Fruit fly (Drosophila melanogaster) whole organism, embryonic: Measurements from ENCODE around the gene CG15185.

Source experiments
- ATbp ChIP-seq: fragments of 200-800 bp; sonication (Bioruptor generic); optimal IDR thresholded peaks from 2 replicates; lab custom pipeline; 2017; ENCODE audit warnings: missing biosample characterization, mild to moderate bottlenecking, missing genetic modification characterization, missing genetic modification reagents
- Abd-B ChIP-seq: fragments of 200-800 bp; sonication (Bioruptor generic); optimal IDR thresholded peaks from 2 replicates; lab custom pipeline; 2018; ENCODE audit warnings: missing biosample characterization, mild to moderate bottlenecking, missing genetic modification characterization, moderate library complexity
- Atf6 ChIP-seq: fragments of 200-800 bp; sonication (Bioruptor generic); IDR thresholded peaks from 2 replicates; pipeline ENCODE4 v1.3.6; 2022; ENCODE audit warnings: missing biosample characterization, missing genetic modification characterization
- Awh ChIP-seq: fragments of 200-800 bp; sonication (Bioruptor generic); IDR thresholded peaks from 2 replicates; pipeline ENCODE4, ENCODE4 v1.3.6; 2022; ENCODE audit warnings: missing biosample characterization, missing genetic modification characterization
- Bdp1 ChIP-seq: fragments of 200-800 bp; sonication (Bioruptor generic); optimal IDR thresholded peaks from 3 replicates; lab custom pipeline; 2016; ENCODE audit warnings: missing biosample characterization, missing genetic modification characterization
- CG10209 ChIP-seq: fragments of 200-800 bp; sonication (Bioruptor generic); optimal IDR thresholded peaks from 3 replicates; lab custom pipeline; 2017; ENCODE audit warnings: missing biosample characterization, mild to moderate bottlenecking, missing genetic modification characterization, missing genetic modification reagents
- CG10654 ChIP-seq: fragments of 200-800 bp; sonication (Bioruptor generic); optimal IDR thresholded peaks from 2 replicates; lab custom pipeline; 2016; ENCODE audit warnings: missing biosample characterization, missing genetic modification characterization
- CG12942 ChIP-seq: fragments of 200-800 bp; sonication (Bioruptor generic); optimal IDR thresholded peaks from 3 replicates; lab custom pipeline; 2016; ENCODE audit warnings: missing biosample characterization, missing genetic modification characterization
- CG13287 ChIP-seq: fragments of 200-800 bp; sonication (Bioruptor generic); IDR thresholded peaks from 2 replicates; pipeline ENCODE4 v1.3.6; 2022; ENCODE audit warnings: missing biosample characterization, missing genetic modification characterization; ENCODE audit not compliant: partially characterized antibody
- CG1529 ChIP-seq: fragments of 200-800 bp; sonication (Bioruptor generic); optimal IDR thresholded peaks from 3 replicates; lab custom pipeline; 2018; ENCODE audit warnings: missing biosample characterization, missing genetic modification characterization
- CG16813 ChIP-seq: fragments of 200-800 bp; sonication (Bioruptor generic); IDR thresholded peaks from 3 replicates; pipeline ENCODE4 v1.3.6; 2022; ENCODE audit warnings: missing biosample characterization, missing genetic modification characterization; ENCODE audit not compliant: partially characterized antibody
- CG17359 ChIP-seq: fragments of 200-800 bp; sonication (Bioruptor generic); optimal IDR thresholded peaks from 3 replicates; lab custom pipeline; 2018; ENCODE audit warnings: missing biosample characterization, mild to moderate bottlenecking, missing genetic modification characterization, moderate library complexity
- CG17802 ChIP-seq: fragments of 200-800 bp; sonication (Bioruptor generic); optimal IDR thresholded peaks from 2 replicates; lab custom pipeline; 2018; ENCODE audit warnings: missing biosample characterization, mild to moderate bottlenecking, missing genetic modification characterization, moderate library complexity
- CG2889 ChIP-seq: fragments of 200-800 bp; sonication (Bioruptor generic); IDR thresholded peaks from 3 replicates; pipeline ENCODE4 v1.3.6; 2022; ENCODE audit warnings: missing biosample characterization, missing genetic modification characterization
- CG34224 ChIP-seq: fragments of 200-800 bp; sonication (Bioruptor generic); IDR thresholded peaks from 3 replicates; pipeline ENCODE4 v1.3.6; 2022; ENCODE audit warnings: missing biosample characterization, missing genetic modification characterization; ENCODE audit not compliant: partially characterized antibody
- CG4328 ChIP-seq: fragments of 200-800 bp; sonication (Bioruptor generic); optimal IDR thresholded peaks from 3 replicates; lab custom pipeline; 2017; ENCODE audit warnings: missing biosample characterization, missing genetic modification reagents, missing genetic modification characterization
- CG6791 ChIP-seq: fragments of 200-800 bp; sonication (Bioruptor generic); IDR thresholded peaks from 3 replicates; pipeline ENCODE4 v1.3.6; 2022; ENCODE audit warnings: missing biosample characterization, missing genetic modification characterization; ENCODE audit not compliant: partially characterized antibody
- CG9797 ChIP-seq: fragments of 200-800 bp; sonication (Bioruptor generic); optimal IDR thresholded peaks from 3 replicates; lab custom pipeline; 2018; ENCODE audit warnings: missing biosample characterization, mild to moderate bottlenecking, missing genetic modification characterization
- Chrac-16 ChIP-seq: fragments of 200-800 bp; sonication (Bioruptor generic); optimal IDR thresholded peaks from 3 replicates; lab custom pipeline; 2016; ENCODE audit warnings: missing biosample characterization, missing genetic modification characterization
- CkIIα-i1 ChIP-seq: fragments of 200-800 bp; sonication (Bioruptor generic); IDR thresholded peaks from 2 replicates; pipeline ENCODE4 v1.3.6; 2022; ENCODE audit warnings: missing biosample characterization, missing genetic modification characterization
- D19A ChIP-seq: fragments of 200-800 bp; optimal IDR thresholded peaks from 3 replicates; lab custom pipeline; 2019; ENCODE audit warnings: missing biosample characterization, mild to moderate bottlenecking, missing genetic modification characterization, moderate library complexity
- Dp ChIP-seq: fragments of 200-800 bp; sonication (Bioruptor generic); optimal IDR thresholded peaks from 2 replicates; lab custom pipeline; 2018; ENCODE audit warnings: missing biosample characterization, mild to moderate bottlenecking, missing genetic modification characterization, moderate library complexity
- HLH4C ChIP-seq: fragments of 200-800 bp; sonication (Bioruptor generic); IDR thresholded peaks from 3 replicates; pipeline ENCODE4 v1.3.6; 2022; ENCODE audit warnings: missing biosample characterization, missing genetic modification characterization; ENCODE audit not compliant: partially characterized antibody
- Kr ChIP-seq: fragments of 200-800 bp; sonication (Bioruptor generic); optimal IDR thresholded peaks from 2 replicates; lab custom pipeline; 2017; ENCODE audit warnings: missing biosample characterization, mild to moderate bottlenecking, missing genetic modification characterization
- MBD-R2 ChIP-seq: fragments of 200-800 bp; sonication (Bioruptor generic); IDR thresholded peaks from 2 replicates; pipeline ENCODE4 v1.3.6; 2022; ENCODE audit warnings: missing biosample characterization, missing genetic modification characterization
- Mad ChIP-seq: fragments of 200-800 bp; sonication (Bioruptor generic); optimal IDR thresholded peaks from 2 replicates; lab custom pipeline; 2016; ENCODE audit warnings: missing biosample characterization, missing genetic modification characterization
- Nf-YA ChIP-seq: fragments of 200-800 bp; sonication (Bioruptor generic); IDR thresholded peaks from 2 replicates; pipeline ENCODE4 v1.3.6; 2022; ENCODE audit warnings: missing biosample characterization, missing genetic modification characterization
- Nf-YB ChIP-seq: fragments of 200-800 bp; sonication (Bioruptor generic); optimal IDR thresholded peaks from 3 replicates; lab custom pipeline; 2019; ENCODE audit warnings: missing biosample characterization, mild to moderate bottlenecking, missing genetic modification characterization, moderate library complexity
- Optix ChIP-seq: fragments of 200-800 bp; sonication (Bioruptor generic); IDR thresholded peaks from 3 replicates; pipeline ENCODE4 v1.3.6; 2022; ENCODE audit warnings: missing biosample characterization, missing genetic modification characterization
- Rfx ChIP-seq: fragments of 200-800 bp; sonication (Bioruptor generic); IDR thresholded peaks from 2 replicates; pipeline ENCODE4 v1.3.6; 2022; ENCODE audit warnings: missing biosample characterization, missing genetic modification characterization
- Tbp ChIP-seq: fragments of >200 bp; optimal IDR thresholded peaks from 2 replicates; lab custom pipeline; 2018; ENCODE audit warnings: missing biosample characterization, missing genetic modification characterization
- ab ChIP-seq: fragments of 200-800 bp; sonication (Bioruptor generic); optimal IDR thresholded peaks from 2 replicates; lab custom pipeline; 2016; ENCODE audit warnings: missing biosample characterization, missing genetic modification characterization
- amos ChIP-seq: fragments of 200-800 bp; sonication (Bioruptor generic); IDR thresholded peaks from 2 replicates; pipeline ENCODE4 v1.3.6; 2022; ENCODE audit warnings: missing biosample characterization, missing genetic modification characterization; ENCODE audit not compliant: partially characterized antibody
- ase ChIP-seq: fragments of 200-800 bp; sonication (Bioruptor generic); IDR thresholded peaks from 3 replicates; pipeline ENCODE4 v1.3.6; 2022; ENCODE audit warnings: missing biosample characterization, missing genetic modification characterization
- btn ChIP-seq: fragments of 200-800 bp; sonication (Bioruptor generic); optimal IDR thresholded peaks from 2 replicates; lab custom pipeline; 2016; ENCODE audit warnings: missing biosample characterization, missing genetic modification characterization
- caup ChIP-seq: fragments of 200-800 bp; sonication (Bioruptor generic); optimal IDR thresholded peaks from 3 replicates; lab custom pipeline; 2017; ENCODE audit warnings: missing biosample characterization, mild to moderate bottlenecking, missing genetic modification characterization, moderate library complexity; ENCODE audit not compliant: severe bottlenecking
- chm ChIP-seq: fragments of 200-800 bp; sonication (Bioruptor generic); IDR thresholded peaks from 2 replicates; pipeline ENCODE4 v1.3.6; 2022; ENCODE audit warnings: missing biosample characterization, missing genetic modification characterization
- gcm2 ChIP-seq: fragments of 200-800 bp; sonication (Bioruptor generic); optimal IDR thresholded peaks from 2 replicates; lab custom pipeline; 2016; ENCODE audit warnings: missing biosample characterization, missing genetic modification characterization
- ind ChIP-seq: fragments of 200-800 bp; sonication (Bioruptor generic); optimal IDR thresholded peaks from 3 replicates; lab custom pipeline; 2016; ENCODE audit warnings: missing biosample characterization, missing genetic modification characterization
- jumu ChIP-seq: fragments of 200-800 bp; sonication (Bioruptor generic); optimal IDR thresholded peaks from 3 replicates; lab custom pipeline; 2016; ENCODE audit warnings: missing biosample characterization, missing genetic modification characterization
- oc ChIP-seq: fragments of 200-800 bp; sonication (Bioruptor generic); optimal IDR thresholded peaks from 2 replicates; lab custom pipeline; 2018; ENCODE audit warnings: missing biosample characterization, mild to moderate bottlenecking, missing genetic modification characterization, moderate library complexity
- peb ChIP-seq: fragments of 200-800 bp; sonication (Bioruptor generic); IDR thresholded peaks from 2 replicates; pipeline ENCODE4 v1.3.6; 2022; ENCODE audit warnings: missing biosample characterization, missing genetic modification characterization
- sens-2 ChIP-seq: fragments of 200-800 bp; sonication (Bioruptor generic); IDR thresholded peaks from 2 replicates; pipeline ENCODE4 v1.3.6; 2022; ENCODE audit warnings: missing biosample characterization, missing genetic modification characterization
- shn ChIP-seq: fragments of 200-800 bp; sonication (Bioruptor generic); optimal IDR thresholded peaks from 3 replicates; lab custom pipeline; 2016; ENCODE audit warnings: missing biosample characterization, missing genetic modification characterization
- slp2 ChIP-seq: fragments of 200-800 bp; sonication (Bioruptor generic); optimal IDR thresholded peaks from 2 replicates; lab custom pipeline; 2016; ENCODE audit warnings: missing biosample characterization, missing genetic modification characterization
- tup ChIP-seq: fragments of 200-800 bp; sonication (Bioruptor generic); optimal IDR thresholded peaks from 2 replicates; lab custom pipeline; 2016; ENCODE audit warnings: missing biosample characterization, mild to moderate bottlenecking, missing genetic modification characterization, moderate library complexity
- wek ChIP-seq: fragments of 200-800 bp; sonication (Bioruptor generic); optimal IDR thresholded peaks from 3 replicates; lab custom pipeline; 2018; ENCODE audit warnings: missing biosample characterization, mild to moderate bottlenecking, missing genetic modification characterization, moderate library complexity
- yki ChIP-seq: fragments of >200 bp; optimal IDR thresholded peaks from 3 replicates; lab custom pipeline; 2018
- zf30C ChIP-seq: fragments of 200-800 bp; sonication (Bioruptor generic); optimal IDR thresholded peaks from 3 replicates; lab custom pipeline; 2018; ENCODE audit warnings: missing biosample characterization, mild to moderate bottlenecking, missing genetic modification characterization

The CG15185 gene

DNA sequence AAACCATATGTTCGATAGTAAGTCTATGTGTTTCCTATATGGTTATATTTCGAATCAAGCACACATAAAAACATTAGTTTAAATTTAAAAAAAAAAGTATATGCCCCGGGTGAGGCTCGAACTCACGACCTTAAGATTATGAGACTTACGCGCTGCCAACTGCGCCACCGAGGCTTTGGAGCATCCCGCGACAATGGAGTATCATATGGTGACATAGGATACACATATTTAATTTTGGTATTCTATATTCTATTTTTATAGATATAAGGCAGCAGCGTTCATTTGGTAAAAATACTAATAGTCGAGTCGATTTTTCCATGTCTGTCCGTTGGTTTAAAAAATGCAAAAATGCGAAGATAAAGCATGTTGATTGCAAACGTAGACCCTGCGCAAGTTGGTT, 31.4 kb upstream of the CG15185 start:
- peak; percentile 76 for TF ChIP-seq CG6791 (GFP tag; lab: Robert Waterston, UW)
- TF ChIP-seq Bdp1 (GFP tag; lab: Kevin White, UChicago): peak; percentile 82
- peak; percentile 52; the same call in 1 of the 2 replicates for TF ChIP-seq amos (GFP tag; lab: Robert Waterston, UW)
- TF ChIP-seq zf30C (GFP tag; lab: Kevin White, UChicago): no peak
- no peak for TF ChIP-seq CG13287 (GFP tag; lab: Robert Waterston, UW)
- 0 out of 3 replicates have a peak, but pooled peaks have one; percentile 35 for TF ChIP-seq CG16813 (GFP tag; lab: Robert Waterston, UW)
- TF ChIP-seq, all 482 proteins: peak for 4

DNA sequence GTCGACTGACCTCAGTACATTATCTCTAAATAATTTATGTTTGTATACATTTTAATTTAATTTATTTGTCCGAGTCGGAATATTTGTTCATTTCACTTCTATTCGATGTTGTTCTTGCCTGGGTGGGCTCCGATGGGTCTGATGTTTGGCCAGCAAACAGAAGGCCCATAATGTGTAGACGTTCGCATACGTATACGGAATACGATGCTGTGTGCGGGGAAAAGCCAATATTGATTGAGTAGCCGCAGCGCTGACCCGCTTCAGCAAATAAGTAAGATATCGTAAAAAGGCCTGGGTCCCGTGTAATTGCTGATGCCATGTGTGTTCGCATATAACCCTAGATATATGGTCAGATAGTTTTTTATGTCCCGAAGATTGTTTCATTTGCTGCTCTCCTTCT, 22.9 kb upstream of the CG15185 start:
- TF ChIP-seq peb: no peak
- TF ChIP-seq Tbp (GFP tag; lab: Kevin White, UChicago): no peak
- peak; percentile 37 for TF ChIP-seq CG10654
- peak; percentile 15 for TF ChIP-seq jumu (GFP tag; lab: Kevin White, UChicago)
- TF ChIP-seq CG1529: peak; percentile 59
- TF ChIP-seq CG9797 (GFP tag; lab: Kevin White, UChicago): no peak
- no peak for TF ChIP-seq Abd-B
- no peak for TF ChIP-seq gcm2
- no peak for TF ChIP-seq Rfx (GFP tag; lab: Robert Waterston, UW)
- no peak for TF ChIP-seq D19A (tag; lab: Kevin White, UChicago)
- TF ChIP-seq wek (GFP tag; lab: Kevin White, UChicago): peak; percentile 68
- peak; percentile 63; the same call in 1 of the 2 replicates for TF ChIP-seq Awh (GFP tag; lab: Robert Waterston, UW)
- TF ChIP-seq CG10209 (GFP tag; lab: Kevin White, UChicago): peak; percentile 73
- TF ChIP-seq MBD-R2: no peak
- peak; percentile 38 for TF ChIP-seq CG17359
- TF ChIP-seq caup: peak; percentile 45
- 0 out of 3 replicates have a peak, but pooled peaks have one; percentile 36 for TF ChIP-seq Optix (GFP tag; lab: Robert Waterston, UW)
- TF ChIP-seq CG4328 (GFP tag; lab: Kevin White, UChicago): peak; percentile 5
- TF ChIP-seq Nf-YA (GFP tag; lab: Robert Waterston, UW): 0 out of 2 replicates have a peak, but pooled peaks have one; percentile 34
- no peak for TF ChIP-seq ab (GFP tag; lab: Kevin White, UChicago)
- TF ChIP-seq CG12942 (GFP tag; lab: Kevin White, UChicago): peak; percentile 62
- TF ChIP-seq Nf-YB (GFP tag; lab: Kevin White, UChicago): no peak
- TF ChIP-seq Mad (GFP tag; lab: Kevin White, UChicago): peak; percentile 21
- TF ChIP-seq ATbp (GFP tag; lab: Kevin White, UChicago): peak; percentile 59
- no peak for TF ChIP-seq ase
- no peak; the same call in 1 of the 2 replicates for TF ChIP-seq Atf6
- TF ChIP-seq HLH4C (GFP tag; lab: Robert Waterston, UW): no peak
- TF ChIP-seq ind (GFP tag; lab: Kevin White, UChicago): no peak
- peak; percentile 4 for TF ChIP-seq btn
- peak; percentile 83 for TF ChIP-seq Kr (GFP tag; lab: Kevin White, UChicago)
- peak; percentile 9 for TF ChIP-seq slp2 (GFP tag; lab: Kevin White, UChicago)
- TF ChIP-seq sens-2 (GFP tag; lab: Robert Waterston, UW): peak; percentile 30; the same call in 1 of the 2 replicates
- no peak for TF ChIP-seq Chrac-16
- TF ChIP-seq chm (GFP tag; lab: Robert Waterston, UW): peak; percentile 17; the same call in 1 of the 2 replicates
- peak; percentile 45 for TF ChIP-seq tup (GFP tag; lab: Kevin White, UChicago)
- no peak for TF ChIP-seq CG34224 (GFP tag; lab: Robert Waterston, UW)
- no peak for TF ChIP-seq oc (tag; lab: Kevin White, UChicago)
- no peak for TF ChIP-seq CG17802 (tag; lab: Kevin White, UChicago)
- TF ChIP-seq CG2889 (GFP tag; lab: Robert Waterston, UW): no peak
- peak; percentile 19 for TF ChIP-seq shn (GFP tag; lab: Kevin White, UChicago)
- TF ChIP-seq yki: no peak
- no peak for TF ChIP-seq Dp (GFP tag; lab: Kevin White, UChicago)
- no peak for TF ChIP-seq CkIIα-i1
